Worm (Caenorhabditis elegans): ENCODE results near the gene str-84.

DNA sequence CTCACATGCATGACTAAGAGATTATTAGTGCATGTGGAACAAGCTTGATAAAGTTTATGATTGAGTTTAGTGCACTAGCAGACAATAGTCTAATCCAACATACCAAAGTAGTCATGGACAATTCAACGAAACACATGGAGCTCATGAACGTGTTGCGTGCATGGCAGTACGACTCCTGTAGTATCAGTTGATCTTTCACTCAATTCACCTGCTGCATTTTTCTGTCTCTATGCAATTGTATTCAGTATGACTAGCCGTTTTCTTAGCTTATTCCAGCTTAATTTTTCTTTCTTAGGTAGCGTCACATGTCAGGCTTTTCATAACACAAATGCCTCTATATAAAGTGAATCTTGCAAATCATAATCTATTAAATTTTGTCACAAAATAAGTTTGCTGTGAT is 22.5 kb upstream of the str-84 start, which contains the start of gene srx-1:
- TF ChIP-seq pha-4 (tag; optimal IDR thresholded peaks at IDR 0.05): no peak
- no peak for TF ChIP-seq tbx-2 (tag; optimal IDR thresholded peaks at IDR 0.05)
- no peak for TF ChIP-seq ama-1 (optimal IDR thresholded peaks at IDR 0.05)
- TF ChIP-seq ceh-19 (GFP tag; optimal IDR thresholded peaks at IDR 0.05): no peak
- TF ChIP-seq ceh-45 (GFP tag; IDR thresholded peaks at IDR 0.05): no peak
- TF ChIP-seq fax-1 (tag; optimal IDR thresholded peaks at IDR 0.05): no peak
- TF ChIP-seq hlh-13 (GFP tag; optimal IDR thresholded peaks at IDR 0.05): no peak
- no peak for TF ChIP-seq nhr-11 (tag; optimal IDR thresholded peaks at IDR 0.05)
- TF ChIP-seq sox-2 (GFP tag; IDR thresholded peaks at IDR 0.05): no peak
- no peak for TF ChIP-seq mec-3 (tag; optimal IDR thresholded peaks at IDR 0.05; ENCODE audit: borderline replicate concordance)
- no peak for TF ChIP-seq ceh-31 (tag; optimal IDR thresholded peaks at IDR 0.05)
- TF ChIP-seq sdc-2 (tag; optimal IDR thresholded peaks at IDR 0.05): no peak
- no peak for TF ChIP-seq tbx-7 (tag; optimal IDR thresholded peaks at IDR 0.05)

Measured in whole organism, late embryonic.